Worm (Caenorhabditis elegans): ENCODE data around the gene F55H2.5.

DNA sequence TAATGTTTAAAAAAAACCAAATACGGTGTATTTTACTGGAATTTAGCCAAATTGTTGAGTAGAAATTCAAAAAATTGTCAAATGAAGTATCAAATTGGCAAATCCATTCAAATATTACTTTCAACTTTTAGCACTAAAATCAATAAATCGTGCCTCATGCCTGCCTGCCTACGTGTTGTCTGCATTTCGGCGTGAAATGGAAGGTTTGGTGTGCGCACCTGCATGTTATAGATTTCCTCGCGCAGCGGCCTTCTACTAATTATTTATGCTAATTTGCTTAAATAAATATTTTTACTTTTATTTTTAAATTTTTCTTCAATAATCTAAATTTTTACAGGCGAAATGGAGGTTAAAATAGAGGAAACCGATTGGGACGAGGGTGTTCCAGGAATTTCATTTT lies 17.6 kb downstream of the F55H2.5 start, which contains the start of gene ZK1098.2:
- TF ChIP-seq flt-1 (GFP tag; IDR thresholded peaks at IDR 0.05) (no peak), ref-1 (GFP tag; conservative IDR thresholded peaks at IDR 0.05) (no peak), cog-1 (tag; optimal IDR thresholded peaks at IDR 0.05) (no peak), klf-2 (GFP tag; conservative IDR thresholded peaks at IDR 0.05) (no peak), T22C8.4 (GFP tag; IDR thresholded peaks at IDR 0.05) (peak; percentile 38; the same call in 1 of the 2 replicates), med-1 (GFP tag; optimal IDR thresholded peaks at IDR 0.05; ENCODE audit: insufficient read depth) (no peak), tab-1 (GFP tag; IDR thresholded peaks at IDR 0.05) (no peak), ztf-23 (GFP tag; IDR thresholded peaks at IDR 0.05) (no peak)
